Worm (Caenorhabditis elegans): ENCODE data around the gene W03F8.6.

The W03F8.6 gene

ce11 chrIV:5183755-5184166 is 2.6 kb downstream of the W03F8.6 start, which contains the start of gene W03F8.4 (continued):
- TF ChIP-seq daf-19 (GFP tag; conservative IDR thresholded peaks at IDR 0.05) (peak; percentile 65; the same call in 1 of the 2 replicates), hmg-1.1 (GFP tag; IDR thresholded peaks at IDR 0.05) (peak; percentile 89), spr-3 (GFP tag; optimal IDR thresholded peaks at IDR 0.05) (peak; percentile 65), D1046.2 (GFP tag; IDR thresholded peaks at IDR 0.05) (0 out of 2 replicates have a peak, but pooled peaks have one; percentile 47), lim-7 (GFP tag; IDR thresholded peaks at IDR 0.05) (no peak; the same call in 1 of the 2 replicates), lin-39 (tag; optimal IDR thresholded peaks at IDR 0.05) (no peak), nhr-77 (tag; optimal IDR thresholded peaks at IDR 0.05) (peak; percentile 91), snpc-4 (tag; optimal IDR thresholded peaks at IDR 0.05) (peak; percentile 54), ceh-82 (tag; optimal IDR thresholded peaks at IDR 0.05) (no peak), zip-11 (GFP tag; IDR thresholded peaks at IDR 0.05) (no peak), nhr-42 (GFP tag; IDR thresholded peaks at IDR 0.05) (peak; percentile 82), arid-1 (GFP tag; conservative IDR thresholded peaks at IDR 0.05) (peak; percentile 86; the same call in 1 of the 2 replicates), lin-1 (GFP tag; IDR thresholded peaks at IDR 0.05) (peak; percentile 91), saeg-2 (GFP tag; IDR thresholded peaks at IDR 0.05) (peak; percentile 73; the same call in 1 of the 2 replicates), nhr-76 (tag; optimal IDR thresholded peaks at IDR 0.05) (no peak), daf-12 (tag; optimal IDR thresholded peaks at IDR 0.05) (no peak), mxl-2 (GFP tag; conservative IDR thresholded peaks at IDR 0.05) (no peak), nhr-102 (tag; optimal IDR thresholded peaks at IDR 0.05) (peak; percentile 94), ztf-7 (tag; optimal IDR thresholded peaks at IDR 0.05) (no peak), unc-39 (tag; optimal IDR thresholded peaks at IDR 0.05) (no peak), cey-2 (tag; optimal IDR thresholded peaks at IDR 0.05; ENCODE audit: borderline replicate concordance, insufficient read depth) (no peak), ZK546.5 (tag; optimal IDR thresholded peaks at IDR 0.05) (no peak), Y105C5A.15 (GFP tag; IDR thresholded peaks at IDR 0.05) (no peak), duxl-1 (tag; optimal IDR thresholded peaks at IDR 0.05; ENCODE audit: poor library complexity) (peak; percentile 90), hlh-11 (tag; optimal IDR thresholded peaks at IDR 0.05) (peak; percentile 92), nhr-111 (GFP tag; optimal IDR thresholded peaks at IDR 0.05) (no peak), ceh-44 (GFP tag; IDR thresholded peaks at IDR 0.05) (no peak), snpc-1.2 (GFP tag; IDR thresholded peaks at IDR 0.05) (peak; percentile 97), skn-1 (tag; optimal IDR thresholded peaks at IDR 0.05) (no peak), madf-5 (GFP tag; IDR thresholded peaks at IDR 0.05) (no peak), ama-1 (optimal IDR thresholded peaks at IDR 0.05) (peak; percentile 65), mdt-29 (GFP tag; IDR thresholded peaks at IDR 0.05) (peak; percentile 56; the same call in 1 of the 2 replicates), dpl-1 (GFP tag; optimal IDR thresholded peaks at IDR 0.05) (peak; percentile 99), lin-29 (GFP tag; IDR thresholded peaks at IDR 0.05) (peak; percentile 88), R02D3.7 (tag; optimal IDR thresholded peaks at IDR 0.05) (no peak), unc-62 (GFP tag; optimal IDR thresholded peaks at IDR 0.05 in 1 of 2) (peak in 1 of 2 experiments; percentile 86), unc-62 (tag; optimal IDR thresholded peaks at IDR 0.05) (no peak), fkh-10 (GFP tag; optimal IDR thresholded peaks at IDR 0.05) (peak; percentile 24), ztf-11 (tag; optimal IDR thresholded peaks at IDR 0.05) (no peak), egl-27 (tag; optimal IDR thresholded peaks at IDR 0.05) (no peak), gei-8 (GFP tag; optimal IDR thresholded peaks at IDR 0.05) (no peak), daf-16 (GFP tag; optimal IDR thresholded peaks at IDR 0.05) (peak; percentile 43 to 98), daf-16 (tag; optimal IDR thresholded peaks at IDR 0.05) (peak; percentile 93), nhr-6 (tag; optimal IDR thresholded peaks at IDR 0.05) (peak; percentile 81), ceh-28 (tag; optimal IDR thresholded peaks at IDR 0.05) (no peak), lsy-2 (tag; optimal IDR thresholded peaks at IDR 0.05) (peak; percentile 61 to 95), Y48G9A.11 (GFP tag; IDR thresholded peaks at IDR 0.05) (peak; percentile 56), ceh-32 (tag; optimal IDR thresholded peaks at IDR 0.05; ENCODE audit: poor library complexity) (no peak), tag-97 (GFP tag; IDR thresholded peaks at IDR 0.05) (no peak), nhr-48 (tag; optimal IDR thresholded peaks at IDR 0.05) (peak; percentile 82), lin-38 (GFP tag; IDR thresholded peaks at IDR 0.05) (peak; percentile 92), egl-43 (GFP tag; IDR thresholded peaks at IDR 0.05) (peak; percentile 71), F44E2.7 (GFP tag; IDR thresholded peaks at IDR 0.05) (no peak)
